Fruit fly (Drosophila melanogaster): ENCODE measurements around the gene Klp3A.

Klp3A gene

DNA sequence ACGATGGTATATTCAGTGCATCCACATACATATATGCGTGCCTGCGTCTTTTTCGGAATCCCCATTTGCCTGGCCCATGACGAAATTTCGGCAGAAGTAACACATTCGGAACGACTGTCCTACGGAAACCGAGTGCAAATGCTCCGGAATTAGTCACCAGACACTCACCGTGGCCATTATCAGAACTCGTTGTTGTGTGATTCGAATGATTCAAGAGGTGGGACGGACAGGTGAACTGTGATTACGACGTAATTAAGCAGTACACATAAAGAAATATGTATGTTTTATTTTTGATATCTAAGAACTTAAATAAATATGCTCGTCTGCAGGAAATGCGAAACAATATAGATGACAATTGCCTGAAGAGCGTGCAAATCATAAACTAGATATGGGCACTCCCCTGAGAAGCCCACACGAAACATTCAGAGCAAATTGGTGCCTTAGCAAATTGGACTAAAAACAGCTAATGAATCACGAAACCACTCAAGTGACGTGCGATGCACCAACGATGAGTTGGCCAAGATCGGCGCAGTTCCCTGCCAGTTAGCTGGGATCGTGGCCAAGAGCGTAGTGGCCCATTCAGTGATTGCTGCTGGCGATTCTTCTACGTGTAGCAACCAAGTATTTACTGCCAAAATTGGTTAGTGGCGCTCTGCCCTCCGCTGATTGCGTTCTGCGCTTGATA is 12.4 kb downstream of the Klp3A start (continued):
- TF ChIP-seq slbo (GFP tag; IDR thresholded peaks at IDR 0.05) (0 out of 2 replicates have a peak, but pooled peaks have one; percentile 55), CG15479 (GFP tag; optimal IDR thresholded peaks at IDR 0.05) (no peak), Ptx1 (GFP tag; IDR thresholded peaks at IDR 0.05) (peak; percentile 31; the same call in 1 of the 2 replicates), CG10959 (GFP tag; IDR thresholded peaks at IDR 0.05) (no peak), CG11456 (GFP tag; IDR thresholded peaks at IDR 0.05) (0 out of 3 replicates have a peak, but pooled peaks have one; percentile 42), lilli (GFP tag; optimal IDR thresholded peaks at IDR 0.05) (peak; percentile 30), ac (GFP tag; optimal IDR thresholded peaks at IDR 0.05) (no peak), Oaz (GFP tag; IDR thresholded peaks at IDR 0.05) (no peak), CG6683 (GFP tag; optimal IDR thresholded peaks at IDR 0.05) (peak; percentile 5), CG4730 (GFP tag; IDR thresholded peaks at IDR 0.05) (0 out of 2 replicates have a peak, but pooled peaks have one; percentile 6), gt (GFP tag; IDR thresholded peaks at IDR 0.05) (no peak), Hmx (GFP tag; optimal IDR thresholded peaks at IDR 0.05) (no peak), oc (tag; optimal IDR thresholded peaks at IDR 0.05) (no peak), lmd (GFP tag; IDR thresholded peaks at IDR 0.05) (peak; percentile 28; the same call in 1 of the 2 replicates), dm (GFP tag; optimal IDR thresholded peaks at IDR 0.05) (no peak), Hey (tag; optimal IDR thresholded peaks at IDR 0.05) (no peak), CG1233 (GFP tag; optimal IDR thresholded peaks at IDR 0.05) (peak; percentile 37), CG12299 (tag; optimal IDR thresholded peaks at IDR 0.05) (no peak), salm (tag; optimal IDR thresholded peaks at IDR 0.05) (no peak), unpg (GFP tag; optimal IDR thresholded peaks at IDR 0.05) (no peak), CG17385 (GFP tag; optimal IDR thresholded peaks at IDR 0.05) (peak; percentile 33), CG9727 (GFP tag; optimal IDR thresholded peaks at IDR 0.05) (peak; percentile 57), CG9437 (GFP tag; optimal IDR thresholded peaks at IDR 0.05) (peak; percentile 31), CG9932 (GFP tag; IDR thresholded peaks at IDR 0.05) (peak; percentile 38; the same call in 1 of the 2 replicates), CG3847 (GFP tag; IDR thresholded peaks at IDR 0.05) (peak; percentile 34; the same call in 1 of the 2 replicates), ap (GFP tag; IDR thresholded peaks at IDR 0.05) (no peak), Adf1 (GFP tag; IDR thresholded peaks at IDR 0.05) (0 out of 2 replicates have a peak, but pooled peaks have one; percentile 22), CG11504 (tag; optimal IDR thresholded peaks at IDR 0.05) (peak; percentile 56), en (GFP tag; optimal IDR thresholded peaks at IDR 0.05) (no peak), CG2120 (GFP tag; optimal IDR thresholded peaks at IDR 0.05) (peak; percentile 63), Stat92E (GFP tag; optimal IDR thresholded peaks at IDR 0.05) (no peak), CG4820 (GFP tag; optimal IDR thresholded peaks at IDR 0.05) (no peak), pfk (GFP tag; optimal IDR thresholded peaks at IDR 0.05) (no peak), chm (GFP tag; IDR thresholded peaks at IDR 0.05) (no peak)

DNA sequence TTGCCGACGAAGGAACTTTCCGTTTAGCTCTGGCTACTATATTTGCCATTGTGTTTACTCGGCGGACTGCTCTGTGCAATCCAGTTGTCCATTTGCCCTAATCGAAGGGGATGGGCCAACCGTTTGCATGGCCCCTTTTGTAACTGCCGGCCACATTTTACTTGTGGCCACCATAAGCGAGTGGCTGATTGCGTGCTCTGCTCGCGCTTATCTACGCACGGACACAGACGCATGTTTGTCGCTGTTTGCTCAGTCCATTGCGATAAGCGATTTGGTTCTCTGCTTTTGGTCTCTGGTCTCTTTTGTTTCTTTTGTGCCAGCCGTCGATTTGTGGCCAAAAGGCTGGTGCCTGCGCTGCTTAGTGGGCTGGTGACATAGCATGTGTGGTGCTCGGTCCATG is 13.2 kb downstream of the Klp3A start:
- no peak for TF ChIP-seq CG11695 (GFP tag; IDR thresholded peaks at IDR 0.05)
- no peak for TF ChIP-seq CG6813 (GFP tag; optimal IDR thresholded peaks at IDR 0.05)
- TF ChIP-seq CG11456 (GFP tag; IDR thresholded peaks at IDR 0.05) = no peak
- TF ChIP-seq lab (GFP tag; optimal IDR thresholded peaks at IDR 0.05) = no peak
- no peak for TF ChIP-seq D19A (tag; optimal IDR thresholded peaks at IDR 0.05)
- no peak for TF ChIP-seq pan (optimal IDR thresholded peaks at IDR 0.05)
- no peak for TF ChIP-seq pan (GFP tag; optimal IDR thresholded peaks at IDR 0.05 in 1 of 2, IDR thresholded peaks at IDR 0.05 in 1 of 2)
- no peak for TF ChIP-seq ssp (GFP tag; IDR thresholded peaks at IDR 0.05)
- no peak for TF ChIP-seq CG6254 (GFP tag; optimal IDR thresholded peaks at IDR 0.05)
- no peak for TF ChIP-seq BEAF-32 (GFP tag; optimal IDR thresholded peaks at IDR 0.05)
- TF ChIP-seq grn (GFP tag; optimal IDR thresholded peaks at IDR 0.05) = peak; percentile 54
- no peak for TF ChIP-seq CG8924 (tag; optimal IDR thresholded peaks at IDR 0.05)
- no peak for TF ChIP-seq ro (GFP tag; IDR thresholded peaks at IDR 0.05)
- TF ChIP-seq slou (GFP tag; optimal IDR thresholded peaks at IDR 0.05) = no peak
- TF ChIP-seq al (GFP tag; IDR thresholded peaks at IDR 0.05) = no peak
- peak; percentile 52; the same call in 1 of the 2 replicates for TF ChIP-seq Adf1 (GFP tag; IDR thresholded peaks at IDR 0.05)
- TF ChIP-seq zen2 (GFP tag; IDR thresholded peaks at IDR 0.05; ENCODE audit: partially characterized antibody) = no peak
- no peak for TF ChIP-seq CG3281 (GFP tag; optimal IDR thresholded peaks at IDR 0.05)
- no peak for TF ChIP-seq bsh (GFP tag; optimal IDR thresholded peaks at IDR 0.05)

Data from whole organism, embryonic.